Fruit fly (Drosophila melanogaster): ENCODE data around the gene rg.

Gene rg

dm6 chrX:5131598-5131997, 46.0 kb downstream of the rg start, which contains the start of gene Rpn13R:
Gene Rpn13R (plus strand): TSS chrX:5131898.
- no peak for TF ChIP-seq cad (GFP tag; optimal IDR thresholded peaks at IDR 0.05)
- no peak for TF ChIP-seq Antp (GFP tag; optimal IDR thresholded peaks at IDR 0.05)
- TF ChIP-seq CG8924 (tag; optimal IDR thresholded peaks at IDR 0.05), result no peak
- no peak for TF ChIP-seq CrebB (tag; optimal IDR thresholded peaks at IDR 0.05)
- TF ChIP-seq vnd (GFP tag; IDR thresholded peaks at IDR 0.05; ENCODE audit: partially characterized antibody), result no peak
- no peak for TF ChIP-seq CG2202 (tag; optimal IDR thresholded peaks at IDR 0.05)
- TF ChIP-seq CG3838 (GFP tag; optimal IDR thresholded peaks at IDR 0.05), result no peak
- TF ChIP-seq bigmax (GFP tag; optimal IDR thresholded peaks at IDR 0.05), result no peak
- no peak for TF ChIP-seq Hr3 (GFP tag; optimal IDR thresholded peaks at IDR 0.05)
- no peak for TF ChIP-seq Blimp-1 (GFP tag; optimal IDR thresholded peaks at IDR 0.05)

dm6 chrX:5143810-5144209, 58.3 kb downstream of the rg start:
- TF ChIP-seq slbo (GFP tag; IDR thresholded peaks at IDR 0.05) (peak; percentile 55), unpg (GFP tag; optimal IDR thresholded peaks at IDR 0.05) (peak; percentile 4), trh (GFP tag; optimal IDR thresholded peaks at IDR 0.05) (no peak), CG14014 (GFP tag; IDR thresholded peaks at IDR 0.05) (peak; percentile 36; the same call in 1 of the 2 replicates), HHEX (GFP tag; optimal IDR thresholded peaks at IDR 0.05) (peak; percentile 6), CG12391 (tag; optimal IDR thresholded peaks at IDR 0.05) (peak; percentile 25), CG7987 (GFP tag; optimal IDR thresholded peaks at IDR 0.05) (no peak), repo (GFP tag; optimal IDR thresholded peaks at IDR 0.05) (no peak), tio (GFP tag; optimal IDR thresholded peaks at IDR 0.05) (peak; percentile 1), CG14710 (tag; optimal IDR thresholded peaks at IDR 0.05) (peak; percentile 7), onecut (GFP tag; IDR thresholded peaks at IDR 0.05) (peak; percentile 33; the same call in 1 of the 2 replicates), CG2712 (tag; optimal IDR thresholded peaks at IDR 0.05) (peak; percentile 34), NfI (GFP tag; optimal IDR thresholded peaks at IDR 0.05) (peak; percentile 18), CG12219 (GFP tag; optimal IDR thresholded peaks at IDR 0.05) (peak; percentile 25), ems (GFP tag; optimal IDR thresholded peaks at IDR 0.05) (peak; percentile 7), Elba2 (GFP tag; optimal IDR thresholded peaks at IDR 0.05) (no peak), CG8290 (GFP tag; optimal IDR thresholded peaks at IDR 0.05) (no peak), CG8290 (tag; optimal IDR thresholded peaks at IDR 0.05) (peak in 1 of 2 experiments; percentile 57), CG31441 (GFP tag; IDR thresholded peaks at IDR 0.05) (0 out of 2 replicates have a peak, but pooled peaks have one; percentile 25), luna (GFP tag; optimal IDR thresholded peaks at IDR 0.05) (no peak), esg (GFP tag; conservative IDR thresholded peaks at IDR 0.05) (peak; percentile 37; the same call in 1 of the 2 replicates), CG2120 (GFP tag; optimal IDR thresholded peaks at IDR 0.05) (peak; percentile 35), prd (optimal IDR thresholded peaks at IDR 0.05) (no peak), prd (GFP tag; IDR thresholded peaks at IDR 0.05) (peak; percentile 52; the same call in 2 of the 3 replicates), Drgx (GFP tag; IDR thresholded peaks at IDR 0.05) (0 out of 2 replicates have a peak, but pooled peaks have one; percentile 29), H2.0 (GFP tag; IDR thresholded peaks at IDR 0.05) (0 out of 2 replicates have a peak, but pooled peaks have one; percentile 23), Hr51 (GFP tag; optimal IDR thresholded peaks at IDR 0.05) (peak in 1 of 2 experiments; percentile 33), E2f1 (GFP tag; IDR thresholded peaks at IDR 0.05) (peak; percentile 16; the same call in 1 of the 2 replicates), HLH3B (GFP tag; IDR thresholded peaks at IDR 0.05) (peak; percentile 50; the same call in 1 of the 2 replicates), crp (GFP tag; optimal IDR thresholded peaks at IDR 0.05) (no peak), Max (GFP tag; optimal IDR thresholded peaks at IDR 0.05) (no peak), CG12769 (tag; optimal IDR thresholded peaks at IDR 0.05) (peak; percentile 52), Ravus (GFP tag; IDR thresholded peaks at IDR 0.05) (no peak), lab (GFP tag; optimal IDR thresholded peaks at IDR 0.05) (peak; percentile 46), nmo (GFP tag; optimal IDR thresholded peaks at IDR 0.05) (peak; percentile 19), Abd-B (GFP tag; optimal IDR thresholded peaks at IDR 0.05) (peak; percentile 5), dmrt11E (tag; optimal IDR thresholded peaks at IDR 0.05) (peak; percentile 11), unc-4 (GFP tag; IDR thresholded peaks at IDR 0.05; ENCODE audit: partially characterized antibody) (no peak), ATbp (GFP tag; optimal IDR thresholded peaks at IDR 0.05) (peak; percentile 11)

Data from whole organism, embryonic.